Worm (Caenorhabditis elegans) whole organism, L4/young adult: ENCODE measurements around the gene F58F12.1.

ENCODE experiments used
- dao-5 ChIP-seq: sonication (generic microtip); optimal IDR thresholded peaks from 2 replicates; lab custom pipeline; 2016; ENCODE audit warnings: missing genotype, missing genetic modification characterization, moderate library complexity, missing compliant biosample characterization
- him-1 ChIP-seq: sonication (generic microtip); optimal IDR thresholded peaks from 2 replicates; lab custom pipeline; 2016; ENCODE audit warnings: missing genotype, missing genetic modification reagents, missing genetic modification characterization, missing compliant biosample characterization

- TF ChIP-seq him-1 (tag; lab: Kevin White, UChicago) (no peak), dao-5 (tag; lab: Kevin White, UChicago) (no peak)
Measured at ce11 chrII:6370110-6370509, 13.3 kb upstream of the F58F12.1 start.
